Fruit fly (Drosophila melanogaster) whole organism, embryonic: ENCODE results near the gene Dpm1.

Experiments
- Abd-B ChIP-seq: fragments of 200-800 bp; sonication (Bioruptor generic); optimal IDR thresholded peaks from 2 replicates; lab custom pipeline; 2018; ENCODE audit warnings: missing biosample characterization, mild to moderate bottlenecking, missing genetic modification characterization, moderate library complexity
- Asciz ChIP-seq: fragments of 200-800 bp; sonication (Bioruptor generic); optimal IDR thresholded peaks from 2 replicates; lab custom pipeline; 2017; ENCODE audit warnings: missing biosample characterization, mild to moderate bottlenecking, missing genetic modification characterization, missing genetic modification reagents
- Bgb ChIP-seq: fragments of 200-800 bp; sonication (Bioruptor generic); IDR thresholded peaks from 2 replicates; pipeline ENCODE4 v1.3.6; 2022; ENCODE audit warnings: missing biosample characterization, missing genetic modification characterization; ENCODE audit not compliant: partially characterized antibody
- CG10654 ChIP-seq: fragments of 200-800 bp; sonication (Bioruptor generic); optimal IDR thresholded peaks from 2 replicates; lab custom pipeline; 2016; ENCODE audit warnings: missing biosample characterization, missing genetic modification characterization
- CG12104 ChIP-seq: fragments of 200-800 bp; sonication (Bioruptor generic); optimal IDR thresholded peaks from 3 replicates; lab custom pipeline; 2016; ENCODE audit warnings: missing biosample characterization, missing genetic modification characterization
- CG12942 ChIP-seq: fragments of 200-800 bp; sonication (Bioruptor generic); optimal IDR thresholded peaks from 3 replicates; lab custom pipeline; 2016; ENCODE audit warnings: missing biosample characterization, missing genetic modification characterization
- CG13287 ChIP-seq: fragments of 200-800 bp; sonication (Bioruptor generic); IDR thresholded peaks from 2 replicates; pipeline ENCODE4 v1.3.6; 2022; ENCODE audit warnings: missing biosample characterization, missing genetic modification characterization; ENCODE audit not compliant: partially characterized antibody
- CG13624 ChIP-seq: fragments of 200-800 bp; sonication (Bioruptor generic); optimal IDR thresholded peaks from 2 replicates; lab custom pipeline; 2016; ENCODE audit warnings: missing biosample characterization, missing genetic modification characterization
- CG16813 ChIP-seq: fragments of 200-800 bp; sonication (Bioruptor generic); IDR thresholded peaks from 3 replicates; pipeline ENCODE4 v1.3.6; 2022; ENCODE audit warnings: missing biosample characterization, missing genetic modification characterization; ENCODE audit not compliant: partially characterized antibody
- CG16863 ChIP-seq: fragments of 200-800 bp; sonication (Bioruptor generic); optimal IDR thresholded peaks from 3 replicates; lab custom pipeline; 2016; ENCODE audit warnings: missing biosample characterization, missing genetic modification characterization
- CG17361 ChIP-seq: fragments of 200-800 bp; sonication (Bioruptor generic); IDR thresholded peaks from 3 replicates; pipeline ENCODE4 v1.3.6; 2022; ENCODE audit warnings: missing biosample characterization, missing genetic modification characterization
- CG18599 ChIP-seq: fragments of 200-800 bp; sonication (Bioruptor generic); optimal IDR thresholded peaks from 3 replicates; lab custom pipeline; 2017; ENCODE audit warnings: missing biosample characterization, missing genetic modification characterization, mild to moderate bottlenecking, moderate library complexity, missing genetic modification reagents
- CG2678 ChIP-seq: fragments of 200-800 bp; sonication (Bioruptor generic); optimal IDR thresholded peaks from 3 replicates; lab custom pipeline; 2019; ENCODE audit warnings: missing biosample characterization, mild to moderate bottlenecking, missing genetic modification characterization, moderate library complexity
- CG32532 ChIP-seq: fragments of 200-800 bp; sonication (Bioruptor generic); IDR thresholded peaks from 2 replicates; pipeline ENCODE4 v1.3.6; 2022; ENCODE audit warnings: missing biosample characterization, missing genetic modification characterization
- CG5180 ChIP-seq: fragments of 200-800 bp; sonication (Bioruptor generic); optimal IDR thresholded peaks from 3 replicates; lab custom pipeline; 2017; ENCODE audit warnings: missing biosample characterization, missing genetic modification characterization, mild to moderate bottlenecking, moderate library complexity, missing genetic modification reagents
- CG6272 ChIP-seq: fragments of 200-800 bp; sonication (Bioruptor generic); IDR thresholded peaks from 2 replicates; pipeline ENCODE4 v1.3.6; 2022; ENCODE audit warnings: missing biosample characterization, missing genetic modification characterization
- CG9215 ChIP-seq: fragments of 200-800 bp; sonication (Bioruptor generic); IDR thresholded peaks from 2 replicates; pipeline ENCODE4 v1.3.6; 2022; ENCODE audit warnings: missing biosample characterization, missing genetic modification characterization
- CG9797 ChIP-seq: fragments of 200-800 bp; sonication (Bioruptor generic); optimal IDR thresholded peaks from 3 replicates; lab custom pipeline; 2018; ENCODE audit warnings: missing biosample characterization, mild to moderate bottlenecking, missing genetic modification characterization
- CHES-1-like ChIP-seq: fragments of 200-800 bp; sonication (Bioruptor generic); optimal IDR thresholded peaks from 2 replicates; lab custom pipeline; 2016; ENCODE audit warnings: missing biosample characterization, missing genetic modification characterization
- Dfd ChIP-seq, 2 experiments: fragments of >200 bp; optimal IDR thresholded peaks; 2 replicates each; lab custom pipeline; 2017; ENCODE audit warnings: missing biosample characterization in 2 of 2, missing genetic modification characterization in 2 of 2
- E2f2 ChIP-seq: fragments of 200-800 bp; sonication (Bioruptor generic); IDR thresholded peaks from 2 replicates; pipeline ENCODE4 v1.3.6; 2022; ENCODE audit warnings: missing biosample characterization, missing genetic modification characterization
- H15 ChIP-seq: fragments of 200-800 bp; sonication (Bioruptor generic); IDR thresholded peaks from 3 replicates; pipeline ENCODE4 v1.3.6; 2022; ENCODE audit warnings: missing biosample characterization, missing genetic modification characterization
- Hr51 ChIP-seq, 2 experiments: fragments of 200-800 bp; sonication (Bioruptor generic); optimal IDR thresholded peaks; 2 replicates in 1 of 2; 3 replicates in 1 of 2; lab custom pipeline; 2016 to 2018; ENCODE audit warnings: missing biosample characterization in 2 of 2, missing genetic modification characterization in 2 of 2, mild to moderate bottlenecking in 1 of 2, moderate library complexity in 1 of 2
- Sox100B ChIP-seq: fragments of 200-800 bp; sonication (Bioruptor generic); optimal IDR thresholded peaks from 3 replicates; lab custom pipeline; 2018; ENCODE audit warnings: missing biosample characterization, mild to moderate bottlenecking, missing genetic modification characterization
- Sry-δ ChIP-seq: fragments of 200-800 bp; sonication (Bioruptor generic); optimal IDR thresholded peaks from 2 replicates; lab custom pipeline; 2016; ENCODE audit warnings: missing biosample characterization, missing genetic modification characterization
- YL-1 ChIP-seq: fragments of 200-800 bp; sonication (Bioruptor generic); optimal IDR thresholded peaks from 3 replicates; lab custom pipeline; 2017; ENCODE audit warnings: missing biosample characterization, mild to moderate bottlenecking, missing genetic modification characterization
- ab ChIP-seq: fragments of 200-800 bp; sonication (Bioruptor generic); optimal IDR thresholded peaks from 2 replicates; lab custom pipeline; 2016; ENCODE audit warnings: missing biosample characterization, missing genetic modification characterization
- bowl ChIP-seq: fragments of 200-800 bp; sonication (Bioruptor generic); IDR thresholded peaks from 2 replicates; pipeline ENCODE4 v1.3.6; 2022; ENCODE audit warnings: missing biosample characterization, missing genetic modification characterization
- chif ChIP-seq, 2 experiments: fragments of 200-800 bp; sonication (Bioruptor generic); optimal IDR thresholded peaks; 3 replicates each; lab custom pipeline; 2016; ENCODE audit warnings: missing biosample characterization in 2 of 2, missing genetic modification characterization in 2 of 2
- chm ChIP-seq: fragments of 200-800 bp; sonication (Bioruptor generic); IDR thresholded peaks from 2 replicates; pipeline ENCODE4 v1.3.6; 2022; ENCODE audit warnings: missing biosample characterization, missing genetic modification characterization
- ci ChIP-seq: fragments of 200-800 bp; sonication (Bioruptor generic); IDR thresholded peaks from 3 replicates; pipeline ENCODE4 v1.3.6; 2022; ENCODE audit warnings: missing biosample characterization, missing genetic modification characterization
- crol ChIP-seq: fragments of 200-800 bp; sonication (Bioruptor generic); IDR thresholded peaks from 2 replicates; pipeline ENCODE4 v1.3.6; 2022; ENCODE audit warnings: missing biosample characterization, missing genetic modification characterization
- fd3F ChIP-seq: fragments of 200-800 bp; sonication (Bioruptor generic); optimal IDR thresholded peaks from 2 replicates; lab custom pipeline; 2018; ENCODE audit warnings: missing biosample characterization, mild to moderate bottlenecking, missing genetic modification characterization, moderate library complexity
- gce ChIP-seq: fragments of 200-800 bp; sonication (Bioruptor generic); IDR thresholded peaks from 3 replicates; pipeline ENCODE4 v1.3.6; 2022; ENCODE audit warnings: missing biosample characterization, missing genetic modification characterization
- gcm ChIP-seq: fragments of 200-800 bp; sonication (Bioruptor generic); optimal IDR thresholded peaks from 2 replicates; lab custom pipeline; 2019; ENCODE audit warnings: missing biosample characterization, mild to moderate bottlenecking, missing genetic modification characterization, moderate library complexity
- gfzf ChIP-seq: fragments of 200-800 bp; sonication (Bioruptor generic); optimal IDR thresholded peaks from 2 replicates; lab custom pipeline; 2016; ENCODE audit warnings: missing biosample characterization, mild to moderate bottlenecking, missing genetic modification characterization, moderate library complexity
- insv ChIP-seq, 2 experiments: fragments of 200-800 bp; sonication (Bioruptor generic); optimal IDR thresholded peaks; 3 replicates each; lab custom pipeline; 2016 to 2018; ENCODE audit warnings: missing biosample characterization in 2 of 2, missing genetic modification characterization in 2 of 2
- jigr1 ChIP-seq: fragments of 200-800 bp; sonication (Bioruptor generic); IDR thresholded peaks from 3 replicates; pipeline ENCODE4 v1.3.6; 2022; ENCODE audit warnings: missing biosample characterization, missing genetic modification characterization
- kay ChIP-seq: fragments of 200-800 bp; sonication (Bioruptor generic); optimal IDR thresholded peaks from 2 replicates; lab custom pipeline; 2016; ENCODE audit warnings: missing biosample characterization, missing genetic modification characterization
- ken ChIP-seq: fragments of 200-800 bp; sonication (Bioruptor generic); IDR thresholded peaks from 3 replicates; pipeline ENCODE4 v1.3.6; 2022; ENCODE audit warnings: missing biosample characterization, missing genetic modification characterization
- nmo ChIP-seq: fragments of 200-800 bp; sonication (Bioruptor generic); optimal IDR thresholded peaks from 2 replicates; lab custom pipeline; 2018; ENCODE audit warnings: missing biosample characterization, mild to moderate bottlenecking, missing genetic modification characterization, moderate library complexity
- sc ChIP-seq, 3 experiments: fragments of >200 bp in 2 of 3; fragments of 200-800 bp in 1 of 3; sonication (Bioruptor generic) in 1 of 3; optimal IDR thresholded peaks; 2 replicates in 2 of 3; 3 replicates in 1 of 3; lab custom pipeline; 2017; ENCODE audit warnings: mild to moderate bottlenecking in 1 of 3, missing biosample characterization in 1 of 3, missing genetic modification characterization in 1 of 3, missing genetic modification reagents in 1 of 3
- sim ChIP-seq: fragments of 200-800 bp; sonication (Bioruptor generic); IDR thresholded peaks from 2 replicates; pipeline ENCODE4 v1.3.6; 2022; ENCODE audit warnings: missing biosample characterization, missing genetic modification characterization
- slbo ChIP-seq: fragments of 200-800 bp; sonication (Bioruptor generic); IDR thresholded peaks from 2 replicates; pipeline ENCODE4 v1.3.6; 2022; ENCODE audit warnings: missing biosample characterization, missing genetic modification characterization
- slou ChIP-seq: fragments of 200-800 bp; sonication (Bioruptor generic); optimal IDR thresholded peaks from 3 replicates; lab custom pipeline; 2016; ENCODE audit warnings: missing biosample characterization, missing genetic modification characterization
- sqz ChIP-seq: fragments of 200-800 bp; sonication (Bioruptor generic); optimal IDR thresholded peaks from 3 replicates; lab custom pipeline; 2018; ENCODE audit warnings: missing biosample characterization, mild to moderate bottlenecking, missing genetic modification characterization
- tup ChIP-seq: fragments of 200-800 bp; sonication (Bioruptor generic); optimal IDR thresholded peaks from 2 replicates; lab custom pipeline; 2016; ENCODE audit warnings: missing biosample characterization, mild to moderate bottlenecking, missing genetic modification characterization, moderate library complexity
- vvl ChIP-seq: fragments of 200-800 bp; sonication (Bioruptor generic); IDR thresholded peaks from 2 replicates; pipeline ENCODE4 v1.3.6; 2022; ENCODE audit warnings: missing biosample characterization, missing genetic modification characterization
- zen2 ChIP-seq: fragments of 200-800 bp; sonication (Bioruptor generic); IDR thresholded peaks from 3 replicates; pipeline ENCODE4 v1.3.6; 2022; ENCODE audit warnings: missing biosample characterization, missing genetic modification characterization; ENCODE audit not compliant: partially characterized antibody
- zfh1 ChIP-seq: fragments of 200-800 bp; sonication (Bioruptor generic); IDR thresholded peaks from 3 replicates; pipeline ENCODE4 v1.3.6; 2022; ENCODE audit warnings: missing biosample characterization, missing genetic modification characterization

Dpm1 gene

DNA sequence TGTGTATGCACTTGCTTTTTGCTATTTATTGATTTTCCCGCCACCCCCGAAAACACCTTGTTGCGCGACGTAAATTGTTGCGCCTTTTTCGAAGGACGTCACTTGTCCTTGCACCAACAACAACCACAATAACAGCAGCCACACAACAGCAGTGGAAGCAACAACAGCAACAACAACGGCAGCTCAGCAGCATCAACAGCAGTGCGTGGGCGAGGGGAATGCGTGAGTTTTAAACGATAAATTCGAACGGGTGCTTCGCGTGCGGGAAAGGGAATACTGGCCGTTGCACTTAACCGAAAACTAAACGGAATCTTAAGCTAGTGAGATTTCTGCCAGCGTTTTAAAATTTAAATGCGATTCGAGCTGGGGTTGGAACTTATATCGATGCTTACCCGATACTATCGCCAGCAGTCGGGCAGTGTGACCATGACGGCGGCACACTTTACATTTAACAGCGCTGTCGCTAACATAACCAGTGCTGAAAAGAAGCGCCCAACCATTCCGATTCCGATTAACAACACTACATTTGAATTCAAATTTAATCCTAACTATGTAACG is 17.7 kb downstream of the Dpm1 start, which contains the start of gene cyst (continued):
- TF ChIP-seq CG10654 (GFP tag; lab: Kevin White, UChicago) (peak; percentile 9), sim (no peak), insv (GFP tag; optimal IDR thresholded peaks at IDR 0.05; lab: Kevin White, UChicago) (peak in 1 of 2 experiments; percentile 39), CG12942 (GFP tag; lab: Kevin White, UChicago) (no peak), slou (GFP tag; lab: Kevin White, UChicago) (no peak), tup (GFP tag; lab: Kevin White, UChicago) (no peak), Sry-δ (GFP tag; lab: Kevin White, UChicago) (peak; percentile 93), ab (GFP tag; lab: Kevin White, UChicago) (no peak), chif (GFP tag; optimal IDR thresholded peaks at IDR 0.05; lab: Kevin White, UChicago) (no peak), Hr51 (GFP tag; optimal IDR thresholded peaks at IDR 0.05; lab: Kevin White, UChicago) (no peak), gfzf (GFP tag; lab: Kevin White, UChicago) (peak; percentile 65), H15 (GFP tag; lab: Robert Waterston, UW) (no peak), E2f2 (GFP tag; lab: Robert Waterston, UW) (peak; percentile 86), CG12104 (GFP tag; lab: Kevin White, UChicago) (no peak), zen2 (GFP tag; lab: Robert Waterston, UW) (peak; percentile 96), Abd-B (GFP tag; lab: Kevin White, UChicago) (peak; percentile 51), vvl (GFP tag; lab: Robert Waterston, UW) (peak; percentile 75), CG17361 (GFP tag; lab: Robert Waterston, UW) (no peak), fd3F (no peak), CG16813 (GFP tag; lab: Robert Waterston, UW) (peak; percentile 94), gcm (GFP tag; lab: Kevin White, UChicago) (no peak), CG6272 (GFP tag; lab: Robert Waterston, UW) (peak; percentile 40; the same call in 1 of the 2 replicates), CHES-1-like (GFP tag; lab: Kevin White, UChicago) (peak; percentile 69), ci (GFP tag; lab: Robert Waterston, UW) (0 out of 3 replicates have a peak, but pooled peaks have one; percentile 34), CG16863 (peak; percentile 61), nmo (GFP tag; lab: Kevin White, UChicago) (peak; percentile 60), sc (optimal IDR thresholded peaks at IDR 0.05; lab: Kevin White, UChicago) (no peak), sc (GFP tag; optimal IDR thresholded peaks at IDR 0.05; lab: Kevin White, UChicago) (no peak), Bgb (GFP tag; lab: Robert Waterston, UW) (peak; percentile 99), chm (GFP tag; lab: Robert Waterston, UW) (no peak), YL-1 (GFP tag; lab: Kevin White, UChicago) (peak; percentile 91), slbo (GFP tag; lab: Robert Waterston, UW) (peak; percentile 55; the same call in 1 of the 2 replicates), bowl (GFP tag; lab: Robert Waterston, UW) (no peak), CG5180 (GFP tag; lab: Kevin White, UChicago) (no peak), ken (GFP tag; lab: Robert Waterston, UW) (peak; percentile 50; the same call in 1 of the 3 replicates), CG9215 (no peak), CG2678 (tag; lab: Kevin White, UChicago) (no peak), CG32532 (GFP tag; lab: Robert Waterston, UW) (peak; percentile 40), Dfd (GFP tag; optimal IDR thresholded peaks at IDR 0.05; lab: Kevin White, UChicago) (no peak), CG13624 (peak; percentile 69), kay (GFP tag; lab: Kevin White, UChicago) (no peak), CG13287 (peak; percentile 92), CG18599 (GFP tag; lab: Kevin White, UChicago) (no peak), jigr1 (GFP tag; lab: Robert Waterston, UW) (no peak), Asciz (GFP tag; lab: Kevin White, UChicago) (no peak), gce (GFP tag; lab: Robert Waterston, UW) (no peak), Sox100B (GFP tag; lab: Kevin White, UChicago) (no peak), zfh1 (GFP tag; lab: Robert Waterston, UW) (no peak), crol (GFP tag; lab: Robert Waterston, UW) (peak; percentile 72), CG9797 (peak; percentile 93), sqz (GFP tag; lab: Kevin White, UChicago) (no peak)
